Fruit fly (Drosophila melanogaster): Measurements from ENCODE around the gene CG13692.
A peak's percentile ranks its signal among the peaks of the same experiment; 100 is the strongest.

Gene CG13692

dm6 chr2L:430820-431628 is 9.5 kb downstream of the CG13692 start, which contains the start of gene ex (continued):
- TF ChIP-seq nmo (GFP tag; optimal IDR thresholded peaks at IDR 0.05) (no peak), lbe (GFP tag; optimal IDR thresholded peaks at IDR 0.05) (peak; percentile 66), ac (GFP tag; optimal IDR thresholded peaks at IDR 0.05) (peak; percentile 40), dmrt99B (tag; optimal IDR thresholded peaks at IDR 0.05) (peak; percentile 33), CG6175 (GFP tag; IDR thresholded peaks at IDR 0.05) (no peak), Hey (tag; optimal IDR thresholded peaks at IDR 0.05) (peak; percentile 73), Optix (GFP tag; IDR thresholded peaks at IDR 0.05) (no peak), sc (optimal IDR thresholded peaks at IDR 0.05) (no peak), sc (GFP tag; optimal IDR thresholded peaks at IDR 0.05) (peak; percentile 52), NC2α (GFP tag; optimal IDR thresholded peaks at IDR 0.05) (no peak), ranshi (GFP tag; IDR thresholded peaks at IDR 0.05) (no peak; the same call in 1 of the 2 replicates), kni (GFP tag; optimal IDR thresholded peaks at IDR 0.05) (peak; percentile 76), CG8359 (GFP tag; optimal IDR thresholded peaks at IDR 0.05; ENCODE audit: borderline replicate concordance) (peak; percentile 44), CG1832 (GFP tag; optimal IDR thresholded peaks at IDR 0.05) (no peak), B-H2 (GFP tag; optimal IDR thresholded peaks at IDR 0.05) (peak; percentile 75), sqz (GFP tag; optimal IDR thresholded peaks at IDR 0.05) (peak; percentile 21), Dek (tag; optimal IDR thresholded peaks at IDR 0.05) (peak; percentile 44), ci (GFP tag; IDR thresholded peaks at IDR 0.05) (peak; percentile 88), sim (GFP tag; IDR thresholded peaks at IDR 0.05) (0 out of 2 replicates have a peak, but pooled peaks have one; percentile 7), CG7372 (GFP tag; IDR thresholded peaks at IDR 0.05) (no peak), CG13287 (GFP tag; IDR thresholded peaks at IDR 0.05; ENCODE audit: partially characterized antibody) (peak; percentile 24; the same call in 1 of the 2 replicates), CG9437 (GFP tag; optimal IDR thresholded peaks at IDR 0.05) (no peak), CG3726 (GFP tag; IDR thresholded peaks at IDR 0.05) (no peak), rib (GFP tag; IDR thresholded peaks at IDR 0.05) (peak; percentile 66), Taf1 (GFP tag; IDR thresholded peaks at IDR 0.05) (no peak), pita (GFP tag; optimal IDR thresholded peaks at IDR 0.05) (no peak), jumu (GFP tag; optimal IDR thresholded peaks at IDR 0.05) (no peak), insv (GFP tag; optimal IDR thresholded peaks at IDR 0.05) (peak in 1 of 2 experiments; percentile 80), otp (GFP tag; IDR thresholded peaks at IDR 0.05) (peak; percentile 16; the same call in 1 of the 3 replicates), prd (optimal IDR thresholded peaks at IDR 0.05) (no peak), prd (GFP tag; IDR thresholded peaks at IDR 0.05) (no peak), Hsf (GFP tag; optimal IDR thresholded peaks at IDR 0.05) (peak; percentile 21), bsh (GFP tag; optimal IDR thresholded peaks at IDR 0.05) (peak; percentile 63 to 66), CG11456 (GFP tag; IDR thresholded peaks at IDR 0.05) (no peak; the same call in 2 of the 3 replicates), CG14050 (GFP tag; IDR thresholded peaks at IDR 0.05) (peak; percentile 29; the same call in 1 of the 3 replicates), CG11696 (GFP tag; IDR thresholded peaks at IDR 0.05) (peak; percentile 17; the same call in 1 of the 2 replicates), CG1792 (GFP tag; optimal IDR thresholded peaks at IDR 0.05) (peak; percentile 69), nerfin-2 (GFP tag; IDR thresholded peaks at IDR 0.05; ENCODE audit: partially characterized antibody) (no peak), unc-4 (GFP tag; IDR thresholded peaks at IDR 0.05; ENCODE audit: partially characterized antibody) (no peak), CG2889 (GFP tag; IDR thresholded peaks at IDR 0.05) (no peak), Dip3 (GFP tag; optimal IDR thresholded peaks at IDR 0.05) (no peak), Bgb (GFP tag; IDR thresholded peaks at IDR 0.05; ENCODE audit: partially characterized antibody) (no peak), Awh (GFP tag; IDR thresholded peaks at IDR 0.05) (peak; percentile 64; the same call in 1 of the 2 replicates), TFAM (GFP tag; optimal IDR thresholded peaks at IDR 0.05) (peak; percentile 4), CG5953 (GFP tag; IDR thresholded peaks at IDR 0.05) (no peak), croc (GFP tag; conservative IDR thresholded peaks at IDR 0.05) (no peak), MTF-1 (GFP tag; optimal IDR thresholded peaks at IDR 0.05; ENCODE audit: borderline replicate concordance) (peak; percentile 79), pnt (GFP tag; optimal IDR thresholded peaks at IDR 0.05) (peak; percentile 9), CG1602 (GFP tag; optimal IDR thresholded peaks at IDR 0.05) (no peak)

All from whole organism, embryonic.